Worm (Caenorhabditis elegans): Measurements from ENCODE around the gene C09G5.14.

- TF ChIP-seq nhr-76 (tag; optimal IDR thresholded peaks at IDR 0.05) (no peak), pha-4 (tag; optimal IDR thresholded peaks at IDR 0.05) (no peak)
Observed at ce11 chrII:10694713-10695112, 28.3 kb downstream of the C09G5.14 start, which contains the start of gene lgc-57.

Measured in whole organism, mixed stage, embryonic.